Worm (Caenorhabditis elegans) whole organism, L4 larva: ENCODE data around the gene pcm-1.

Experiments
- F10B5.3 ChIP-seq: sonication (generic microtip); optimal IDR thresholded peaks from 2 replicates; lab custom pipeline; 2016; ENCODE audit warnings: mild to moderate bottlenecking, missing genetic modification characterization, missing compliant biosample characterization
- T20F7.1 ChIP-seq: fragments of 200-800 bp; sonication (Bioruptor generic); optimal IDR thresholded peaks from 2 replicates; lab custom pipeline; 2018; ENCODE audit warnings: mild to moderate bottlenecking, missing genetic modification characterization, missing compliant biosample characterization
- Y105C5A.15 ChIP-seq: fragments of 200-800 bp; sonication (Bioruptor generic); IDR thresholded peaks from 2 replicates; pipeline ENCODE4 v1.3.6; 2022; ENCODE audit warnings: missing genetic modification characterization, missing compliant biosample characterization
- aha-1 ChIP-seq: fragments of 150-350 bp; peaks from one replicate; lab custom pipeline; 2014; ENCODE audit warnings: missing biosample characterization, missing genetic modification characterization
- ceh-28 ChIP-seq: fragments of 150-350 bp; optimal IDR thresholded peaks from 2 replicates; lab custom pipeline; 2014; ENCODE audit warnings: missing biosample characterization, missing genetic modification reagents, missing genetic modification characterization
- ceh-62 ChIP-seq: sonication (generic microtip); optimal IDR thresholded peaks from 2 replicates; lab custom pipeline; 2017; ENCODE audit warnings: missing biosample characterization, missing genetic modification characterization
- daf-16 ChIP-seq, 3 experiments: sonication (generic microtip); optimal IDR thresholded peaks; 2 replicates each; lab custom pipeline; 2016 to 2017; ENCODE audit warnings: missing genetic modification characterization in 3 of 3, missing genetic modification reagents in 3 of 3, mild to moderate bottlenecking in 2 of 3, missing compliant biosample characterization in 2 of 3, missing biosample characterization in 1 of 3, moderate library complexity in 1 of 3
- dve-1 ChIP-seq: sonication (generic microtip); optimal IDR thresholded peaks from 2 replicates; lab custom pipeline; 2017; ENCODE audit warnings: antibody characterized with exemption, mild to moderate bottlenecking, missing genetic modification characterization, missing compliant biosample characterization; ENCODE audit not compliant: insufficient read depth
- egl-43 ChIP-seq: fragments of 200-800 bp; sonication (Bioruptor generic); IDR thresholded peaks from 2 replicates; pipeline ENCODE4 v1.3.6; 2022; ENCODE audit warnings: missing genetic modification reagents, missing genetic modification characterization, missing compliant biosample characterization
- hlh-11 ChIP-seq: fragments of 200-800 bp; sonication (Bioruptor generic); optimal IDR thresholded peaks from 2 replicates; lab custom pipeline; 2018; ENCODE audit warnings: mild to moderate bottlenecking, missing genetic modification characterization, missing compliant biosample characterization
- hlh-30 ChIP-seq: sonication (generic microtip); optimal IDR thresholded peaks from 2 replicates; lab custom pipeline; 2017; ENCODE audit warnings: antibody characterized with exemption, mild to moderate bottlenecking, missing genetic modification characterization, missing compliant biosample characterization; ENCODE audit not compliant: insufficient read depth
- lin-38 ChIP-seq: fragments of 200-800 bp; sonication (Bioruptor generic); IDR thresholded peaks from 2 replicates; pipeline ENCODE4 v1.3.6; 2022; ENCODE audit warnings: missing genetic modification reagents, missing genetic modification characterization, missing compliant biosample characterization
- lsy-2 ChIP-seq, 2 experiments: fragments of 150-350 bp in 1 of 2; sonication (generic microtip) in 1 of 2; optimal IDR thresholded peaks; 2 replicates each; lab custom pipeline; 2014 to 2017; ENCODE audit warnings: missing biosample characterization in 2 of 2, missing genetic modification characterization in 2 of 2
- madf-5 ChIP-seq, 2 experiments: fragments of 200-800 bp; sonication (Bioruptor generic); IDR thresholded peaks; 2 replicates each; pipeline ENCODE4 v1.3.6; 2022; ENCODE audit warnings: missing compliant biosample characterization in 2 of 2, missing genetic modification characterization in 2 of 2
- mdt-29 ChIP-seq: fragments of 200-800 bp; sonication (Bioruptor generic); IDR thresholded peaks from 2 replicates; pipeline ENCODE4 v1.3.6; 2022; ENCODE audit warnings: missing genetic modification reagents, missing genetic modification characterization, missing compliant biosample characterization
- mep-1 ChIP-seq: fragments of 150-350 bp; sonication (generic microtip); optimal IDR thresholded peaks from 3 replicates; lab custom pipeline; 2014; ENCODE audit warnings: missing biosample characterization, missing genetic modification characterization
- mes-2 ChIP-seq: sonication (generic microtip); optimal IDR thresholded peaks from 2 replicates; lab custom pipeline; 2016; ENCODE audit warnings: missing genotype, mild to moderate bottlenecking, missing genetic modification characterization, missing compliant biosample characterization; ENCODE audit not compliant: poor library complexity, severe bottlenecking
- nhr-111 ChIP-seq: fragments of 200-800 bp; sonication (Bioruptor generic); optimal IDR thresholded peaks from 2 replicates; lab custom pipeline; 2018; ENCODE audit warnings: mild to moderate bottlenecking, missing genetic modification characterization, missing compliant biosample characterization
- nhr-237 ChIP-seq: sonication (generic microtip); optimal IDR thresholded peaks from 2 replicates; lab custom pipeline; 2017; ENCODE audit warnings: missing biosample characterization, missing genetic modification characterization
- nhr-42 ChIP-seq: fragments of 200-800 bp; sonication (Bioruptor generic); IDR thresholded peaks from 2 replicates; pipeline ENCODE4 v1.3.6; 2022; ENCODE audit warnings: missing genetic modification characterization, missing compliant biosample characterization
- nhr-48 ChIP-seq: sonication (generic microtip); optimal IDR thresholded peaks from 2 replicates; lab custom pipeline; 2016; ENCODE audit warnings: mild to moderate bottlenecking, missing genetic modification characterization, missing compliant biosample characterization
- nhr-6 ChIP-seq: fragments of 150-350 bp; optimal IDR thresholded peaks from 2 replicates; lab custom pipeline; 2014; ENCODE audit warnings: missing biosample characterization, missing genetic modification characterization
- pha-4 ChIP-seq, 2 experiments: fragments of 150-350 bp in 1 of 2; fragments of 200-800 bp in 1 of 2; sonication (Bioruptor generic) in 1 of 2; IDR thresholded peaks in 1 of 2; optimal IDR thresholded peaks in 1 of 2; 2 replicates each; pipeline versions ENCODE4 v1.3.6 to Lab custom; 2014 to 2022; ENCODE audit warnings: missing genetic modification characterization in 2 of 2, missing genetic modification reagents in 2 of 2, missing biosample characterization in 1 of 2, missing compliant biosample characterization in 1 of 2
- php-3 ChIP-seq: fragments of 200-800 bp; sonication (Bioruptor generic); IDR thresholded peaks from 2 replicates; pipeline ENCODE4 v1.3.6; 2022; ENCODE audit warnings: missing genetic modification reagents, missing genetic modification characterization, missing compliant biosample characterization
- pqm-1 ChIP-seq: sonication (generic microtip); optimal IDR thresholded peaks from 2 replicates; lab custom pipeline; 2017; ENCODE audit warnings: missing biosample characterization, missing genetic modification characterization
- rbr-2 ChIP-seq: sonication (generic microtip); optimal IDR thresholded peaks from 2 replicates; lab custom pipeline; 2016; ENCODE audit warnings: missing genotype, missing genetic modification characterization, missing compliant biosample characterization
- set-16 ChIP-seq: fragments of 200-800 bp; sonication (Bioruptor generic); IDR thresholded peaks from 2 replicates; pipeline ENCODE4 v1.3.6; 2022; ENCODE audit warnings: missing genetic modification reagents, missing genetic modification characterization, missing compliant biosample characterization
- unc-39 ChIP-seq: sonication (generic microtip); optimal IDR thresholded peaks from 2 replicates; lab custom pipeline; 2017; ENCODE audit warnings: missing biosample characterization, missing genetic modification characterization
- unc-62 ChIP-seq, 3 experiments: fragments of 150-350 bp in 1 of 3; sonication (generic microtip); optimal IDR thresholded peaks in 2 of 3; peaks in 1 of 3; 1 replicate in 1 of 3; 2 replicates in 2 of 3; lab custom pipeline; 2014 to 2017; ENCODE audit warnings: missing biosample characterization in 3 of 3, missing genetic modification characterization in 3 of 3, missing genetic modification reagents in 3 of 3, missing genotype in 1 of 3

The pcm-1 gene

ce11 chrV:5963696-5964095 lies at the start of gene pcm-1:
pcm-1 (minus strand) TSS chrV:5963882.
- TF ChIP-seq ceh-28 (tag; lab: Kevin White, UChicago) (peak; percentile 42), daf-16 (GFP tag; optimal IDR thresholded peaks at IDR 0.05; lab: Kevin White, UChicago) (peak in 1 of 2 experiments; percentile 71), daf-16 (tag; optimal IDR thresholded peaks at IDR 0.05; lab: Kevin White, UChicago) (peak; percentile 92), unc-39 (tag; lab: Kevin White, UChicago) (no peak), rbr-2 (tag; lab: Kevin White, UChicago) (peak; percentile 5), unc-62 (GFP tag; optimal IDR thresholded peaks at IDR 0.05 in 1 of 2; lab: Kevin White, UChicago) (peak in 1 of 2 experiments; percentile 97), unc-62 (tag; optimal IDR thresholded peaks at IDR 0.05; lab: Kevin White, UChicago) (no peak), hlh-30 (tag; lab: Kevin White, UChicago) (peak; percentile 30), nhr-42 (GFP tag; lab: Robert Waterston, UW) (no peak), mep-1 (tag; lab: Kevin White, UChicago) (peak; percentile 13), hlh-11 (tag; lab: Kevin White, UChicago) (peak; percentile 59), lsy-2 (tag; optimal IDR thresholded peaks at IDR 0.05; lab: Kevin White, UChicago) (peak in 1 of 2 experiments; percentile 49)

- TF ChIP-seq dve-1, result peak; percentile 19
- peak; percentile 32 for TF ChIP-seq T20F7.1 (GFP tag; lab: Kevin White, UChicago)
- TF ChIP-seq pqm-1 (tag; lab: Kevin White, UChicago), result peak; percentile 20
- TF ChIP-seq lsy-2 (tag; optimal IDR thresholded peaks at IDR 0.05; lab: Kevin White, UChicago), result peak in 1 of 2 experiments; percentile 29
- TF ChIP-seq ceh-62 (tag; lab: Kevin White, UChicago), result no peak
- no peak for TF ChIP-seq nhr-48
- TF ChIP-seq mdt-29 (GFP tag; lab: Robert Waterston, UW), result peak; percentile 28; the same call in 1 of the 2 replicates
- TF ChIP-seq lin-38 (GFP tag; lab: Robert Waterston, UW), result no peak
- peak; percentile 83 for TF ChIP-seq aha-1 (tag; lab: Kevin White, UChicago)
These were observed 48.7 kb upstream of the pcm-1 start for ce11 chrV:6012401-6012800.

ce11 chrV:6010642-6011041 lies 47.0 kb upstream of the pcm-1 start:
- TF ChIP-seq F10B5.3 (tag; lab: Kevin White, UChicago) (no peak), pha-4 (GFP tag; IDR thresholded peaks at IDR 0.05; lab: Robert Waterston, UW) (no peak), pha-4 (tag; optimal IDR thresholded peaks at IDR 0.05; lab: Kevin White, UChicago) (peak; percentile 41), dve-1 (peak; percentile 20), php-3 (GFP tag; lab: Robert Waterston, UW) (no peak), lsy-2 (tag; optimal IDR thresholded peaks at IDR 0.05; lab: Kevin White, UChicago) (peak in 1 of 2 experiments; percentile 9), mes-2 (tag; lab: Kevin White, UChicago) (peak; percentile 14), nhr-6 (tag; lab: Kevin White, UChicago) (peak; percentile 7), unc-62 (GFP tag; optimal IDR thresholded peaks at IDR 0.05 in 1 of 2; lab: Kevin White, UChicago) (peak in 1 of 2 experiments; percentile 92), unc-62 (tag; optimal IDR thresholded peaks at IDR 0.05; lab: Kevin White, UChicago) (no peak)

- TF ChIP-seq aha-1 (tag; lab: Kevin White, UChicago) (peak; percentile 95), lsy-2 (tag; optimal IDR thresholded peaks at IDR 0.05; lab: Kevin White, UChicago) (peak in 1 of 2 experiments; percentile 8), nhr-237 (tag; lab: Kevin White, UChicago) (no peak), dve-1 (peak; percentile 13), set-16 (GFP tag; lab: Robert Waterston, UW) (0 out of 2 replicates have a peak, but pooled peaks have one; percentile 46), egl-43 (GFP tag; lab: Robert Waterston, UW) (0 out of 2 replicates have a peak, but pooled peaks have one; percentile 14)
These were observed 44.2 kb upstream of the pcm-1 start for ce11 chrV:6007927-6008326.

ce11 chrV:6003301-6003700 lies 39.6 kb upstream of the pcm-1 start, which contains the start of gene fos-1:
fos-1 (plus strand) TSS chrV:6003601.
- TF ChIP-seq nhr-111 (GFP tag; lab: Kevin White, UChicago) (no peak), dve-1 (no peak), Y105C5A.15 (no peak), madf-5 (GFP tag; IDR thresholded peaks at IDR 0.05; lab: Robert Waterston, UW) (no peak)
